Fruit fly (Drosophila melanogaster) whole organism: ENCODE data around the gene smash.

Experiments used
- pan ChIP-seq: fragments of >200 bp; optimal IDR thresholded peaks from 2 replicates; lab custom pipeline; 2017
- usp ChIP-seq: fragments of >200 bp; optimal IDR thresholded peaks from 2 replicates; lab custom pipeline; 2017; ENCODE audit warnings: missing biosample characterization, missing genetic modification characterization, mixed read lengths

- no peak for TF ChIP-seq pan
- TF ChIP-seq usp (GFP tag; lab: Kevin White, UChicago), result no peak
Measured at dm6 chr3R:4740592-4741500, 81.5 kb downstream of the smash start.
